Fruit fly (Drosophila melanogaster) whole organism, embryonic: ENCODE data around the gene Abi.

ENCODE experiments used
- Atf6 ChIP-seq: fragments of 200-800 bp; sonication (Bioruptor generic); IDR thresholded peaks from 2 replicates; pipeline ENCODE4 v1.3.6; 2022; ENCODE audit warnings: missing biosample characterization, missing genetic modification characterization
- B-H2 ChIP-seq: fragments of 200-800 bp; sonication (Bioruptor generic); optimal IDR thresholded peaks from 2 replicates; lab custom pipeline; 2018; ENCODE audit warnings: missing biosample characterization, mild to moderate bottlenecking, missing genetic modification characterization
- Bteb2 ChIP-seq: fragments of 200-800 bp; sonication (Bioruptor generic); optimal IDR thresholded peaks from 2 replicates; lab custom pipeline; 2016; ENCODE audit warnings: missing biosample characterization, missing genetic modification characterization
- CG1024 ChIP-seq: fragments of 200-800 bp; sonication (Bioruptor generic); IDR thresholded peaks from 2 replicates; pipeline ENCODE4 v1.3.6; 2022; ENCODE audit warnings: missing biosample characterization, missing genetic modification characterization
- CG11560 ChIP-seq: fragments of 200-800 bp; sonication (Bioruptor generic); IDR thresholded peaks from 3 replicates; pipeline ENCODE4 v1.3.6; 2022; ENCODE audit warnings: missing biosample characterization, missing genetic modification characterization
- CG12104 ChIP-seq: fragments of 200-800 bp; sonication (Bioruptor generic); optimal IDR thresholded peaks from 3 replicates; lab custom pipeline; 2016; ENCODE audit warnings: missing biosample characterization, missing genetic modification characterization
- CG12236 ChIP-seq: fragments of 200-800 bp; sonication (Bioruptor generic); optimal IDR thresholded peaks from 2 replicates; lab custom pipeline; 2016; ENCODE audit warnings: missing biosample characterization, missing genetic modification characterization
- CG12744 ChIP-seq: fragments of 200-800 bp; sonication (Bioruptor generic); optimal IDR thresholded peaks from 2 replicates; lab custom pipeline; 2016; ENCODE audit warnings: missing biosample characterization, missing genetic modification characterization
- CG12942 ChIP-seq: fragments of 200-800 bp; sonication (Bioruptor generic); optimal IDR thresholded peaks from 3 replicates; lab custom pipeline; 2016; ENCODE audit warnings: missing biosample characterization, missing genetic modification characterization
- CG14441 ChIP-seq: fragments of 200-800 bp; sonication (Bioruptor generic); IDR thresholded peaks from 2 replicates; pipeline ENCODE4 v1.3.6; 2022; ENCODE audit warnings: missing biosample characterization, missing genetic modification characterization
- CG15269 ChIP-seq: fragments of 200-800 bp; sonication (Bioruptor generic); optimal IDR thresholded peaks from 2 replicates; lab custom pipeline; 2018; ENCODE audit warnings: missing biosample characterization, mild to moderate bottlenecking, missing genetic modification characterization, moderate library complexity
- CG31224 ChIP-seq: fragments of 200-800 bp; sonication (Bioruptor generic); IDR thresholded peaks from 2 replicates; pipeline ENCODE4 v1.3.6; 2022; ENCODE audit warnings: missing biosample characterization, missing genetic modification characterization
- CG32532 ChIP-seq: fragments of 200-800 bp; sonication (Bioruptor generic); IDR thresholded peaks from 2 replicates; pipeline ENCODE4 v1.3.6; 2022; ENCODE audit warnings: missing biosample characterization, missing genetic modification characterization
- CG3847 ChIP-seq: fragments of 200-800 bp; sonication (Bioruptor generic); IDR thresholded peaks from 2 replicates; pipeline ENCODE4 v1.3.6; 2022; ENCODE audit warnings: missing biosample characterization, missing genetic modification characterization
- CG4360 ChIP-seq: fragments of 200-800 bp; sonication (Bioruptor generic); IDR thresholded peaks from 2 replicates; pipeline ENCODE4 v1.3.6; 2022; ENCODE audit warnings: missing biosample characterization, missing genetic modification characterization
- CG8089 ChIP-seq: fragments of 200-800 bp; sonication (Bioruptor generic); optimal IDR thresholded peaks from 3 replicates; lab custom pipeline; 2016; ENCODE audit warnings: missing biosample characterization, missing genetic modification characterization
- CG8388 ChIP-seq: fragments of 200-800 bp; sonication (Bioruptor generic); optimal IDR thresholded peaks from 2 replicates; lab custom pipeline; 2019; ENCODE audit warnings: missing biosample characterization, mild to moderate bottlenecking, missing genetic modification characterization, moderate library complexity
- CG9797 ChIP-seq: fragments of 200-800 bp; sonication (Bioruptor generic); optimal IDR thresholded peaks from 3 replicates; lab custom pipeline; 2018; ENCODE audit warnings: missing biosample characterization, mild to moderate bottlenecking, missing genetic modification characterization
- CG9932 ChIP-seq: fragments of 200-800 bp; sonication (Bioruptor generic); IDR thresholded peaks from 2 replicates; pipeline ENCODE4 v1.3.6; 2022; ENCODE audit warnings: missing biosample characterization, missing genetic modification characterization
- Chrac-16 ChIP-seq: fragments of 200-800 bp; sonication (Bioruptor generic); optimal IDR thresholded peaks from 3 replicates; lab custom pipeline; 2016; ENCODE audit warnings: missing biosample characterization, missing genetic modification characterization
- D19A ChIP-seq: fragments of 200-800 bp; optimal IDR thresholded peaks from 3 replicates; lab custom pipeline; 2019; ENCODE audit warnings: missing biosample characterization, mild to moderate bottlenecking, missing genetic modification characterization, moderate library complexity
- Dbx ChIP-seq: fragments of 200-800 bp; sonication (Bioruptor generic); IDR thresholded peaks from 3 replicates; pipeline ENCODE4 v1.3.6; 2022; ENCODE audit warnings: missing biosample characterization, missing genetic modification characterization
- Dip3 ChIP-seq: fragments of 200-800 bp; sonication (Bioruptor generic); optimal IDR thresholded peaks from 3 replicates; lab custom pipeline; 2016; ENCODE audit warnings: missing biosample characterization, missing genetic modification characterization
- Eip74EF ChIP-seq, 2 experiments: fragments of 200-800 bp in 1 of 2; fragments of >200 bp in 1 of 2; sonication (Bioruptor generic) in 1 of 2; optimal IDR thresholded peaks; 2 replicates each; lab custom pipeline; 2017 to 2019; ENCODE audit warnings: missing biosample characterization in 2 of 2, missing genetic modification characterization in 2 of 2, mild to moderate bottlenecking in 1 of 2, moderate library complexity in 1 of 2
- H15 ChIP-seq: fragments of 200-800 bp; sonication (Bioruptor generic); IDR thresholded peaks from 3 replicates; pipeline ENCODE4 v1.3.6; 2022; ENCODE audit warnings: missing biosample characterization, missing genetic modification characterization
- Hmr ChIP-seq: fragments of 200-800 bp; sonication (Bioruptor generic); optimal IDR thresholded peaks from 3 replicates; lab custom pipeline; 2017; ENCODE audit warnings: mild to moderate bottlenecking, missing biosample characterization, missing genetic modification reagents, missing genetic modification characterization
- Meics ChIP-seq: fragments of 200-800 bp; sonication (Bioruptor generic); optimal IDR thresholded peaks from 2 replicates; lab custom pipeline; 2017; ENCODE audit warnings: missing biosample characterization, mild to moderate bottlenecking, missing genetic modification characterization
- NK7.1 ChIP-seq: fragments of 200-800 bp; sonication (Bioruptor generic); optimal IDR thresholded peaks from 3 replicates; lab custom pipeline; 2016; ENCODE audit warnings: missing biosample characterization, missing genetic modification characterization
- Poxn ChIP-seq: fragments of 200-800 bp; sonication (Bioruptor generic); IDR thresholded peaks from 2 replicates; pipeline ENCODE4 v1.3.6; 2022; ENCODE audit warnings: missing biosample characterization, missing genetic modification characterization
- Sox100B ChIP-seq: fragments of 200-800 bp; sonication (Bioruptor generic); optimal IDR thresholded peaks from 3 replicates; lab custom pipeline; 2018; ENCODE audit warnings: missing biosample characterization, mild to moderate bottlenecking, missing genetic modification characterization
- Sry-β ChIP-seq: fragments of 200-800 bp; sonication (Bioruptor generic); optimal IDR thresholded peaks from 2 replicates; lab custom pipeline; 2018; ENCODE audit warnings: missing biosample characterization, mild to moderate bottlenecking, missing genetic modification characterization, moderate library complexity
- al ChIP-seq: fragments of 200-800 bp; sonication (Bioruptor generic); IDR thresholded peaks from 2 replicates; pipeline ENCODE4 v1.3.6; 2022; ENCODE audit warnings: missing biosample characterization, missing genetic modification characterization
- bigmax ChIP-seq: fragments of 200-800 bp; sonication (Bioruptor generic); optimal IDR thresholded peaks from 2 replicates; lab custom pipeline; 2018; ENCODE audit warnings: missing biosample characterization, mild to moderate bottlenecking, missing genetic modification characterization
- bsh ChIP-seq, 2 experiments: fragments of 200-800 bp; sonication (Bioruptor generic); optimal IDR thresholded peaks; 2 replicates each; lab custom pipeline; 2017 to 2018; ENCODE audit warnings: mild to moderate bottlenecking in 2 of 2, missing biosample characterization in 2 of 2, missing genetic modification characterization in 2 of 2, moderate library complexity in 1 of 2
- cato ChIP-seq: fragments of 200-800 bp; sonication (Bioruptor generic); optimal IDR thresholded peaks from 2 replicates; lab custom pipeline; 2016; ENCODE audit warnings: missing biosample characterization, missing genetic modification characterization, borderline replicate concordance
- chm ChIP-seq: fragments of 200-800 bp; sonication (Bioruptor generic); IDR thresholded peaks from 2 replicates; pipeline ENCODE4 v1.3.6; 2022; ENCODE audit warnings: missing biosample characterization, missing genetic modification characterization
- disco-r ChIP-seq: fragments of 200-800 bp; sonication (Bioruptor generic); optimal IDR thresholded peaks from 2 replicates; lab custom pipeline; 2016; ENCODE audit warnings: missing biosample characterization, missing genetic modification characterization
- dysf ChIP-seq: fragments of 200-800 bp; sonication (Bioruptor generic); IDR thresholded peaks from 3 replicates; pipeline ENCODE4 v1.3.6; 2022; ENCODE audit warnings: missing biosample characterization, missing genetic modification characterization
- fd96Cb ChIP-seq: fragments of 200-800 bp; sonication (Bioruptor generic); optimal IDR thresholded peaks from 2 replicates; lab custom pipeline; 2018; ENCODE audit warnings: missing biosample characterization, mild to moderate bottlenecking, missing genetic modification characterization, moderate library complexity
- gce ChIP-seq: fragments of 200-800 bp; sonication (Bioruptor generic); IDR thresholded peaks from 3 replicates; pipeline ENCODE4 v1.3.6; 2022; ENCODE audit warnings: missing biosample characterization, missing genetic modification characterization
- gsb ChIP-seq: fragments of 200-800 bp; sonication (Bioruptor generic); IDR thresholded peaks from 2 replicates; pipeline ENCODE4 v1.3.6; 2022; ENCODE audit warnings: missing biosample characterization, missing genetic modification characterization
- jigr1 ChIP-seq: fragments of 200-800 bp; sonication (Bioruptor generic); IDR thresholded peaks from 3 replicates; pipeline ENCODE4 v1.3.6; 2022; ENCODE audit warnings: missing biosample characterization, missing genetic modification characterization
- kni ChIP-seq: fragments of 200-800 bp; sonication (Bioruptor generic); optimal IDR thresholded peaks from 3 replicates; lab custom pipeline; 2017; ENCODE audit warnings: mild to moderate bottlenecking, missing biosample characterization, missing genetic modification reagents, missing genetic modification characterization
- org-1 ChIP-seq: fragments of 200-800 bp; sonication (Bioruptor generic); optimal IDR thresholded peaks from 2 replicates; lab custom pipeline; 2017; ENCODE audit warnings: missing biosample characterization, missing genetic modification characterization
- pnt ChIP-seq: fragments of 200-800 bp; sonication (Bioruptor generic); optimal IDR thresholded peaks from 3 replicates; lab custom pipeline; 2016; ENCODE audit warnings: missing biosample characterization, missing genetic modification characterization
- ranshi ChIP-seq: fragments of 200-800 bp; sonication (Bioruptor generic); IDR thresholded peaks from 2 replicates; pipeline ENCODE4 v1.3.6; 2022; ENCODE audit warnings: missing biosample characterization, missing genetic modification characterization
- run ChIP-seq: fragments of 200-800 bp; sonication (Bioruptor generic); optimal IDR thresholded peaks from 3 replicates; lab custom pipeline; 2018; ENCODE audit warnings: missing biosample characterization, mild to moderate bottlenecking, missing genetic modification characterization
- sc ChIP-seq, 3 experiments: fragments of >200 bp in 2 of 3; fragments of 200-800 bp in 1 of 3; sonication (Bioruptor generic) in 1 of 3; optimal IDR thresholded peaks; 2 replicates in 2 of 3; 3 replicates in 1 of 3; lab custom pipeline; 2017; ENCODE audit warnings: mild to moderate bottlenecking in 1 of 3, missing biosample characterization in 1 of 3, missing genetic modification characterization in 1 of 3, missing genetic modification reagents in 1 of 3
- sens ChIP-seq: fragments of 200-800 bp; sonication (Bioruptor generic); peaks from one replicate; lab custom pipeline; 2016; ENCODE audit warnings: missing biosample characterization, missing genetic modification characterization

Gene Abi

DNA sequence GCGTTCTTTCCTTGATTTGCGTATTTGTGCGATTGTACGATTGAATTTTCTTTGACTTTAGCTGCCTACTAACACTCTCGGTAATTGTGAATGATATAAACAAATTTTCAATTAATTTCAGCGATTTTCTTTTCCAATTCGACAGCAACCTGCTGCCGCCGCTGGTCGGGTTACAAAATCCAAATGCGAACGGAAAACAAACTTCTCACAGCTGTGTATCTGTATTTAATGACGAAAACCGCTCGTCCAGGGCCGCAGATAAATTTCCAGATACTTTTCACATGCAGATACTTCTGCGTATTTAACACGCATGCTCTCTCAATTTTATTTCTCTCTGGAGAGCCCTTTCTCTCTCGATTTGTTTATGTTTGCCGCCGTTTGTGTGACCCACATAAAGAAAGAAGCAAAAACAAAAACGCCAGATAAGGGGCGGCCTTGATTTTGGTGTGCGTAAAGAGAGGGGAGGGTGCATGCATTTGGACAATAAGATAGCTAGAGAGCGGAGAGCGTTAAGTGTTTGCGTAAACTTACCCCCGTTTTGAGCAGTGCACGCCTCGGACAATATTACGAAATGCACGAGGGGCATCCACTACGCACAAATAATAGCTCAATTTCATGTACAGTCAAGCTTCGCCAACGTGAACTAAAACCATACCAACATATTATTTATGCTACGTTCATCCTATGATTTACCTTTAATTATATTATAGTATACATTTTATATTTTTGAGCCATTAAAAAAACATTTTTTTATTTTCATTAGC is 13.9 kb downstream of the Abi start, which contains the start of gene CG12402 (continued):
- TF ChIP-seq NK7.1 (peak; percentile 11), Sox100B (GFP tag; lab: Kevin White, UChicago) (peak; percentile 84), Atf6 (GFP tag; lab: Robert Waterston, UW) (peak; percentile 77), CG9932 (peak; percentile 52), CG12104 (GFP tag; lab: Kevin White, UChicago) (peak; percentile 70), Eip74EF (GFP tag; optimal IDR thresholded peaks at IDR 0.05; lab: Kevin White, UChicago) (peak in 1 of 2 experiments; percentile 70), CG4360 (GFP tag; lab: Robert Waterston, UW) (peak; percentile 67), pnt (peak; percentile 49), ranshi (GFP tag; lab: Robert Waterston, UW) (peak; percentile 85), CG11560 (no peak), CG12942 (GFP tag; lab: Kevin White, UChicago) (peak; percentile 55), run (peak; percentile 76), gce (GFP tag; lab: Robert Waterston, UW) (peak; percentile 84), B-H2 (GFP tag; lab: Kevin White, UChicago) (peak; percentile 10), bsh (GFP tag; optimal IDR thresholded peaks at IDR 0.05; lab: Kevin White, UChicago) (peak in 1 of 2 experiments; percentile 82), dysf (peak; percentile 89), cato (GFP tag; lab: Kevin White, UChicago) (peak; percentile 61), Bteb2 (GFP tag; lab: Kevin White, UChicago) (peak; percentile 9), CG31224 (GFP tag; lab: Robert Waterston, UW) (peak; percentile 56), Meics (GFP tag; lab: Kevin White, UChicago) (peak; percentile 83), CG32532 (GFP tag; lab: Robert Waterston, UW) (peak; percentile 80), Dbx (peak; percentile 75), chm (GFP tag; lab: Robert Waterston, UW) (peak; percentile 90), fd96Cb (peak; percentile 86), gsb (GFP tag; lab: Robert Waterston, UW) (peak; percentile 81), sens (GFP tag; lab: Kevin White, UChicago) (peak; percentile 92), CG8388 (GFP tag; lab: Kevin White, UChicago) (peak; percentile 83), jigr1 (GFP tag; lab: Robert Waterston, UW) (no peak), CG15269 (peak; percentile 91), CG12236 (no peak), Chrac-16 (GFP tag; lab: Kevin White, UChicago) (peak; percentile 79), Dip3 (GFP tag; lab: Kevin White, UChicago) (peak; percentile 12), CG1024 (peak; percentile 73), bigmax (GFP tag; lab: Kevin White, UChicago) (no peak), H15 (peak; percentile 79), disco-r (GFP tag; lab: Kevin White, UChicago) (peak; percentile 20), org-1 (GFP tag; lab: Kevin White, UChicago) (peak; percentile 68), sc (optimal IDR thresholded peaks at IDR 0.05; lab: Kevin White, UChicago) (no peak), sc (GFP tag; optimal IDR thresholded peaks at IDR 0.05; lab: Kevin White, UChicago) (peak; percentile 68), Sry-β (GFP tag; lab: Kevin White, UChicago) (no peak), al (GFP tag; lab: Robert Waterston, UW) (peak; percentile 25; the same call in 1 of the 2 replicates), CG12744 (GFP tag; lab: Kevin White, UChicago) (peak; percentile 36), CG9797 (GFP tag; lab: Kevin White, UChicago) (peak; percentile 11), CG8089 (peak; percentile 61), D19A (tag; lab: Kevin White, UChicago) (peak; percentile 81), Hmr (GFP tag; lab: Kevin White, UChicago) (peak; percentile 82), CG3847 (GFP tag; lab: Robert Waterston, UW) (peak; percentile 61; the same call in 1 of the 2 replicates), Poxn (GFP tag; lab: Robert Waterston, UW) (no peak), CG14441 (peak; percentile 89), kni (GFP tag; lab: Kevin White, UChicago) (peak; percentile 98)
